Worm (Caenorhabditis elegans): ENCODE results near the gene rgr-1.
A peak's percentile ranks its signal among the peaks of the same experiment; 100 is the strongest.

Gene rgr-1

ce11 chrIII:9406600-9406999, 13.1 kb downstream of the rgr-1 start, which contains the start of gene T26G10.1 (continued):
- TF ChIP-seq nhr-25 (tag; optimal IDR thresholded peaks at IDR 0.05; ENCODE audit: borderline replicate concordance, insufficient read depth) = no peak
- no peak for TF ChIP-seq cey-2 (tag; optimal IDR thresholded peaks at IDR 0.05; ENCODE audit: borderline replicate concordance, insufficient read depth)
- TF ChIP-seq nhr-76 (tag; optimal IDR thresholded peaks at IDR 0.05) = no peak
- no peak for TF ChIP-seq nhr-48 (tag; optimal IDR thresholded peaks at IDR 0.05)
- TF ChIP-seq attf-4 (tag; optimal IDR thresholded peaks at IDR 0.05) = no peak
- no peak for TF ChIP-seq ztf-7 (tag; optimal IDR thresholded peaks at IDR 0.05)
- no peak for TF ChIP-seq ZK337.2 (GFP tag; IDR thresholded peaks at IDR 0.05)
- no peak for TF ChIP-seq ceh-62 (tag; optimal IDR thresholded peaks at IDR 0.05)
- peak; percentile 43 for TF ChIP-seq nhr-28 (tag; optimal IDR thresholded peaks at IDR 0.05)
- TF ChIP-seq hlh-30 (tag; optimal IDR thresholded peaks at IDR 0.05; ENCODE audit: insufficient read depth) = peak; percentile 34
- TF ChIP-seq gei-8 (GFP tag; optimal IDR thresholded peaks at IDR 0.05) = no peak
- TF ChIP-seq ceh-44 (GFP tag; IDR thresholded peaks at IDR 0.05) = peak; percentile 71; the same call in 1 of the 2 replicates
- TF ChIP-seq nhr-102 (tag; optimal IDR thresholded peaks at IDR 0.05) = peak; percentile 39
- no peak for TF ChIP-seq pqm-1 (tag; optimal IDR thresholded peaks at IDR 0.05)
- TF ChIP-seq lir-3 (tag; optimal IDR thresholded peaks at IDR 0.05) = no peak
- peak; percentile 70; the same call in 1 of the 2 replicates for TF ChIP-seq php-3 (GFP tag; IDR thresholded peaks at IDR 0.05)
- peak; percentile 88 for TF ChIP-seq aha-1 (tag)
- TF ChIP-seq zfp-3 (GFP tag; conservative IDR thresholded peaks at IDR 0.05) = no peak
- TF ChIP-seq dpl-1 (GFP tag; optimal IDR thresholded peaks at IDR 0.05) = peak; percentile 68
- TF ChIP-seq lin-15B (tag; optimal IDR thresholded peaks at IDR 0.05) = peak; percentile 55
- TF ChIP-seq pha-4 (GFP tag; IDR thresholded peaks at IDR 0.05) = peak; percentile 58; the same call in 1 of the 2 replicates
- no peak for TF ChIP-seq pha-4 (tag; optimal IDR thresholded peaks at IDR 0.05)
- no peak for TF ChIP-seq saeg-2 (GFP tag; IDR thresholded peaks at IDR 0.05)
- no peak for TF ChIP-seq ceh-28 (tag; optimal IDR thresholded peaks at IDR 0.05)
- TF ChIP-seq nhr-10 (tag; optimal IDR thresholded peaks at IDR 0.05) = no peak
- no peak for TF ChIP-seq nhr-11 (tag; optimal IDR thresholded peaks at IDR 0.05)
- peak; percentile 59 for TF ChIP-seq duxl-1 (tag; optimal IDR thresholded peaks at IDR 0.05; ENCODE audit: poor library complexity)
- TF ChIP-seq nhr-237 (tag; optimal IDR thresholded peaks at IDR 0.05) = no peak
- no peak for TF ChIP-seq ces-1 (GFP tag; optimal IDR thresholded peaks at IDR 0.05)
- TF ChIP-seq nhr-77 (tag; optimal IDR thresholded peaks at IDR 0.05) = no peak
- peak; percentile 67 for TF ChIP-seq mep-1 (tag; optimal IDR thresholded peaks at IDR 0.05)
- TF ChIP-seq nhr-6 (tag; optimal IDR thresholded peaks at IDR 0.05) = no peak
- no peak for TF ChIP-seq lin-39 (tag; optimal IDR thresholded peaks at IDR 0.05)
- no peak for TF ChIP-seq set-16 (GFP tag; IDR thresholded peaks at IDR 0.05)
- TF ChIP-seq jun-1 (tag; optimal IDR thresholded peaks at IDR 0.05) = no peak
- no peak for TF ChIP-seq aly-2 (tag; optimal IDR thresholded peaks at IDR 0.05)
- no peak for TF ChIP-seq spr-1 (tag; optimal IDR thresholded peaks at IDR 0.05)
- TF ChIP-seq unc-62 (GFP tag; optimal IDR thresholded peaks at IDR 0.05 in 1 of 2) = no peak
- TF ChIP-seq unc-62 (tag; optimal IDR thresholded peaks at IDR 0.05) = no peak
- no peak for TF ChIP-seq zip-11 (GFP tag; IDR thresholded peaks at IDR 0.05)
- TF ChIP-seq madf-9 (GFP tag; conservative IDR thresholded peaks at IDR 0.05) = 0 out of 2 replicates have a peak, but pooled peaks have one; percentile 42
- TF ChIP-seq ctbp-1 (GFP tag; IDR thresholded peaks at IDR 0.05) = peak; percentile 56; the same call in 1 of the 2 replicates
- peak; percentile 85 for TF ChIP-seq R02D3.7 (tag; optimal IDR thresholded peaks at IDR 0.05)
- peak; percentile 73 for TF ChIP-seq T20F7.1 (GFP tag; optimal IDR thresholded peaks at IDR 0.05)
- TF ChIP-seq spr-3 (GFP tag; optimal IDR thresholded peaks at IDR 0.05) = no peak
- peak; percentile 60 for TF ChIP-seq dve-1 (tag; optimal IDR thresholded peaks at IDR 0.05; ENCODE audit: insufficient read depth)
- TF ChIP-seq mdl-1 (tag; optimal IDR thresholded peaks at IDR 0.05) = no peak
- no peak for TF ChIP-seq ceh-82 (tag; optimal IDR thresholded peaks at IDR 0.05)
- TF ChIP-seq F44E2.7 (GFP tag; IDR thresholded peaks at IDR 0.05) = no peak
- TF ChIP-seq daf-16 (GFP tag; optimal IDR thresholded peaks at IDR 0.05) = no peak
- TF ChIP-seq daf-16 (tag; optimal IDR thresholded peaks at IDR 0.05) = no peak
- peak; percentile 13 for TF ChIP-seq F49E8.2 (tag; optimal IDR thresholded peaks at IDR 0.05; ENCODE audit: borderline replicate concordance)
- TF ChIP-seq sdz-12 (GFP tag; optimal IDR thresholded peaks at IDR 0.05) = no peak
